Worm (Caenorhabditis elegans) whole organism, late embryonic: ENCODE measurements around the gene lgc-35.

Source experiments
- ama-1 ChIP-seq: fragments of 150-350 bp; optimal IDR thresholded peaks from 2 replicates; lab custom pipeline; 2014
- pag-3 ChIP-seq: sonication (generic microtip); optimal IDR thresholded peaks from 2 replicates; lab custom pipeline; 2016; ENCODE audit warnings: missing compliant biosample characterization, missing genetic modification characterization, borderline replicate concordance
- rnt-1 ChIP-seq: sonication (generic microtip); optimal IDR thresholded peaks from 2 replicates; lab custom pipeline; 2016; ENCODE audit warnings: missing genetic modification characterization, missing compliant biosample characterization
- unc-42 ChIP-seq: sonication (generic microtip); optimal IDR thresholded peaks from 2 replicates; lab custom pipeline; 2016; ENCODE audit warnings: missing genotype, missing genetic modification characterization, missing compliant biosample characterization

DNA sequence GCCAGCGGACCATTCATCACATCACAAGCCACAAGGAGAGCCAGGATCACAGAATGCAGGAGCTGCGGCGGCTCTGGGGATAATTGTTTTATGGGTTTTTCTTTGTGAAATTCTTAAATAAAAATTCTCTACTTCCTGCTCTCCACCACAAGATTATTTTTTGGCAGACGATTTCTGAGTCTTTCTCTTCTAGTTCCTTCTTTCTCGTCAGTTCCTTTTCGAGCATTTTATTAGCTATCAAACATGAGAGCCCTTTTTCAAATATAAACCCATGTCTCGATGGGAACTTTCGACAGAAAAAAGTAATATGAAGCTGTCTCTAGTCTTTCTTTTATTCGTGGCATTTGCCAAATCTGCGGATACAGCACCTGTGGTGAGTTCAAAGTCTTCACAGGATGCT lies 48.5 kb upstream of the lgc-35 start, which contains the start of gene F35C5.3:
- no peak for TF ChIP-seq ama-1 (lab: Kevin White, UChicago)
- no peak for TF ChIP-seq pag-3
- TF ChIP-seq unc-42 = no peak
- TF ChIP-seq rnt-1 (tag; lab: Kevin White, UChicago) = no peak
